Worm (Caenorhabditis elegans) whole organism, young adult: ENCODE results near the gene mab-23.

Experiments
- egl-18 ChIP-seq: fragments of 200-800 bp; sonication (Bioruptor generic); IDR thresholded peaks from 2 replicates; pipeline ENCODE4 v1.3.6; 2022; ENCODE audit warnings: missing genetic modification reagents, missing genetic modification characterization, missing compliant biosample characterization
- hsf-1 ChIP-seq: fragments of 200-800 bp; sonication (Bioruptor generic); IDR thresholded peaks from 2 replicates; pipeline ENCODE4 v1.3.6; 2022; ENCODE audit warnings: missing genetic modification reagents, missing genetic modification characterization, missing compliant biosample characterization
- mcd-1 ChIP-seq: fragments of 200-800 bp; sonication (Bioruptor generic); IDR thresholded peaks from 2 replicates; pipeline ENCODE4 v1.3.6; 2022; ENCODE audit warnings: missing genetic modification reagents, missing genetic modification characterization, missing compliant biosample characterization
- nfya-1 ChIP-seq: sonication (generic microtip); optimal IDR thresholded peaks from 2 replicates; lab custom pipeline; 2017; ENCODE audit warnings: antibody characterized with exemption, missing compliant biosample characterization, missing genetic modification characterization, borderline replicate concordance; ENCODE audit not compliant: insufficient read depth
- sptf-2 ChIP-seq: fragments of 200-800 bp; sonication (Bioruptor generic); optimal IDR thresholded peaks from 2 replicates; lab custom pipeline; 2018; ENCODE audit warnings: mild to moderate bottlenecking, missing genetic modification characterization, missing compliant biosample characterization
- ztf-18 ChIP-seq: sonication (generic microtip); optimal IDR thresholded peaks from 2 replicates; lab custom pipeline; 2016; ENCODE audit warnings: missing genotype, mild to moderate bottlenecking, missing genetic modification characterization, missing compliant biosample characterization
- ztf-25 ChIP-seq: fragments of 200-800 bp; sonication (Bioruptor generic); IDR thresholded peaks from 2 replicates; pipeline ENCODE4 v1.3.6; 2022; ENCODE audit warnings: missing genetic modification reagents, missing genetic modification characterization, missing compliant biosample characterization

ce11 chrV:10679080-10679479 lies 46.2 kb downstream of the mab-23 start:
- TF ChIP-seq hsf-1 (GFP tag; lab: Robert Waterston, UW) = no peak
- no peak for TF ChIP-seq nfya-1 (tag; lab: Kevin White, UChicago)
- TF ChIP-seq ztf-18 = no peak
- TF ChIP-seq sptf-2 (GFP tag; lab: Kevin White, UChicago) = no peak
- no peak for TF ChIP-seq ztf-25
- no peak for TF ChIP-seq mcd-1 (GFP tag; lab: Robert Waterston, UW)
- TF ChIP-seq egl-18 (GFP tag; lab: Robert Waterston, UW) = no peak
